Worm (Caenorhabditis elegans) whole organism, L1 larva: ENCODE results near the gene C26B2.8.

Source experiments
- aha-1 ChIP-seq: fragments of 150-350 bp; optimal IDR thresholded peaks from 2 replicates; lab custom pipeline; 2014; ENCODE audit warnings: missing biosample characterization, missing genetic modification characterization
- aly-2 ChIP-seq: fragments of 150-350 bp; optimal IDR thresholded peaks from 2 replicates; lab custom pipeline; 2014; ENCODE audit warnings: missing biosample characterization, missing genetic modification characterization
- ama-1 ChIP-seq: fragments of 150-350 bp; optimal IDR thresholded peaks from 2 replicates; lab custom pipeline; 2014
- efl-1 ChIP-seq, 4 experiments: fragments of 150-350 bp; optimal IDR thresholded peaks in 3 of 4; peaks in 1 of 4; 1 replicate in 1 of 4; 2 replicates in 3 of 4; lab custom pipeline; 2014; ENCODE audit warnings: missing biosample characterization in 2 of 4, missing genetic modification characterization in 2 of 4, missing genetic modification reagents in 2 of 4
- fkh-8 ChIP-seq: sonication (generic microtip); optimal IDR thresholded peaks from 2 replicates; lab custom pipeline; 2016; ENCODE audit warnings: mild to moderate bottlenecking, missing genetic modification characterization, missing compliant biosample characterization
- lin-13 ChIP-seq: fragments of 150-350 bp; optimal IDR thresholded peaks from 2 replicates; lab custom pipeline; 2014; ENCODE audit warnings: missing biosample characterization, missing genetic modification reagents, missing genetic modification characterization
- lir-3 ChIP-seq: sonication (generic microtip); optimal IDR thresholded peaks from 2 replicates; lab custom pipeline; 2016; ENCODE audit warnings: mild to moderate bottlenecking, missing genetic modification characterization, moderate library complexity, missing compliant biosample characterization; ENCODE audit not compliant: poor library complexity
- mdl-1 ChIP-seq, 2 experiments: fragments of 150-350 bp; optimal IDR thresholded peaks; 2 replicates each; lab custom pipeline; 2014 to 2017; ENCODE audit warnings: missing biosample characterization in 2 of 2, missing genetic modification characterization in 2 of 2, inconsistent platforms in 1 of 2
- nhr-11 ChIP-seq: fragments of 150-350 bp; optimal IDR thresholded peaks from 2 replicates; lab custom pipeline; 2014; ENCODE audit warnings: missing biosample characterization, missing genetic modification characterization
- skn-1 ChIP-seq: fragments of 150-350 bp; optimal IDR thresholded peaks from 2 replicates; lab custom pipeline; 2014; ENCODE audit warnings: missing biosample characterization, missing genetic modification characterization
- unc-62 ChIP-seq: fragments of 150-350 bp; optimal IDR thresholded peaks from 2 replicates; lab custom pipeline; 2014; ENCODE audit warnings: missing biosample characterization, missing genetic modification reagents, missing genetic modification characterization
- ztf-4 ChIP-seq: fragments of 150-350 bp; optimal IDR thresholded peaks from 2 replicates; lab custom pipeline; 2014; ENCODE audit warnings: missing biosample characterization, missing genetic modification characterization

DNA sequence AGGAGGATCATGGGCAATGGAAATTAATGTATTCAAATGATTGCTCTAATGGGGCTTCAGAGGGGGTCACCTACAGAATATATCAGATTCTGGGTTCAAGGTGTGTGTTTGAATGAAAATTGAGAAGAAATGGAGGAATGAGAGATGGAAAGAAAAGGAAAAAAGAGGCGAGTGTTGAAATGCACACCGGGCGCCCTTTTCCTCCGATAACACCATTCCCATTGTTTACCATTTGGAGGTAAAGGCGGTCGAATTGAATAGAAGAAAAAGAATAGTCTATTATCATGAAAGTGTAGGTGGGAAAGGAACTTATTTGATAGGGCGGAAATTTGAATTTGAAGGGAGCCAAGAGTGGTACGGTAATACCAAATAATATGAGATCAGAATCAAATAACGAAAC lies 8.6 kb upstream of the C26B2.8 start:
- TF ChIP-seq aly-2 (tag; lab: Kevin White, UChicago) (no peak), unc-62 (no peak), ztf-4 (tag; lab: Kevin White, UChicago) (no peak), nhr-11 (tag; lab: Kevin White, UChicago) (no peak), lir-3 (no peak), skn-1 (tag; lab: Kevin White, UChicago) (no peak), mdl-1 (tag; optimal IDR thresholded peaks at IDR 0.05; lab: Kevin White, UChicago) (no peak), efl-1 (optimal IDR thresholded peaks at IDR 0.05; lab: Kevin White, UChicago) (no peak), efl-1 (GFP tag; optimal IDR thresholded peaks at IDR 0.05 in 1 of 2; lab: Kevin White, UChicago) (no peak), aha-1 (no peak), lin-13 (GFP tag; lab: Kevin White, UChicago) (no peak), fkh-8 (tag; lab: Kevin White, UChicago) (no peak), ama-1 (lab: Kevin White, UChicago) (no peak)
